Fruit fly (Drosophila melanogaster): Measurements from ENCODE around the gene wkd.

wkd gene

dm6 chr3R:11623025-11623424 is 41.6 kb downstream of the wkd start, which contains the start of gene CG14711 (continued):
- peak; percentile 60 for TF ChIP-seq fu2 (GFP tag; optimal IDR thresholded peaks at IDR 0.05)
- TF ChIP-seq Tbp (GFP tag; optimal IDR thresholded peaks at IDR 0.05): no peak
- TF ChIP-seq CG17912 (GFP tag; optimal IDR thresholded peaks at IDR 0.05): peak; percentile 65
- TF ChIP-seq Camta (GFP tag; optimal IDR thresholded peaks at IDR 0.05): peak; percentile 70
- TF ChIP-seq pan (optimal IDR thresholded peaks at IDR 0.05): no peak
- peak in 1 of 2 experiments; percentile 86 for TF ChIP-seq pan (GFP tag; optimal IDR thresholded peaks at IDR 0.05 in 1 of 2, IDR thresholded peaks at IDR 0.05 in 1 of 2)
- TF ChIP-seq CG9932 (GFP tag; IDR thresholded peaks at IDR 0.05): peak; percentile 92
- TF ChIP-seq CG10321 (GFP tag; IDR thresholded peaks at IDR 0.05): peak; percentile 30; the same call in 1 of the 2 replicates
- no peak for TF ChIP-seq da (GFP tag; optimal IDR thresholded peaks at IDR 0.05)
- TF ChIP-seq ap (GFP tag; IDR thresholded peaks at IDR 0.05): peak; percentile 79
- no peak for TF ChIP-seq fd64A (GFP tag; optimal IDR thresholded peaks at IDR 0.05)
- peak; percentile 91 for TF ChIP-seq YL-1 (GFP tag; optimal IDR thresholded peaks at IDR 0.05)
- peak; percentile 33 for TF ChIP-seq CG4707 (GFP tag; optimal IDR thresholded peaks at IDR 0.05)
- TF ChIP-seq Fer1 (GFP tag; optimal IDR thresholded peaks at IDR 0.05): peak; percentile 88
- TF ChIP-seq Atf3 (GFP tag; optimal IDR thresholded peaks at IDR 0.05): peak; percentile 10
- TF ChIP-seq cato (GFP tag; optimal IDR thresholded peaks at IDR 0.05; ENCODE audit: borderline replicate concordance): peak; percentile 72
- TF ChIP-seq CG1233 (GFP tag; optimal IDR thresholded peaks at IDR 0.05): peak; percentile 84
- peak; percentile 85 for TF ChIP-seq sob (GFP tag; IDR thresholded peaks at IDR 0.05)
- TF ChIP-seq dm (GFP tag; optimal IDR thresholded peaks at IDR 0.05): peak; percentile 22
- no peak for TF ChIP-seq Doc2 (GFP tag; IDR thresholded peaks at IDR 0.05)
- TF ChIP-seq H2.0 (GFP tag; IDR thresholded peaks at IDR 0.05): peak; percentile 86
- peak; percentile 67 for TF ChIP-seq zfh2 (GFP tag; optimal IDR thresholded peaks at IDR 0.05)
- peak; percentile 97 for TF ChIP-seq sens (GFP tag)
- TF ChIP-seq mirr (GFP tag; optimal IDR thresholded peaks at IDR 0.05): peak; percentile 58
- TF ChIP-seq CG2889 (GFP tag; IDR thresholded peaks at IDR 0.05): peak; percentile 78
- TF ChIP-seq H15 (GFP tag; IDR thresholded peaks at IDR 0.05): peak; percentile 78
- TF ChIP-seq caup (GFP tag; optimal IDR thresholded peaks at IDR 0.05; ENCODE audit: severe bottlenecking): peak; percentile 83
- peak; percentile 98 for TF ChIP-seq CG18764 (GFP tag; optimal IDR thresholded peaks at IDR 0.05)
- TF ChIP-seq CG32772 (GFP tag; IDR thresholded peaks at IDR 0.05): peak; percentile 83
- TF ChIP-seq Six4 (GFP tag; optimal IDR thresholded peaks at IDR 0.05): peak; percentile 81
- peak; percentile 74; the same call in 1 of the 3 replicates for TF ChIP-seq gce (GFP tag; IDR thresholded peaks at IDR 0.05)
- TF ChIP-seq E2f2 (GFP tag; IDR thresholded peaks at IDR 0.05): peak; percentile 81
- TF ChIP-seq CG3407 (GFP tag; optimal IDR thresholded peaks at IDR 0.05): peak; percentile 62
- peak; percentile 52 for TF ChIP-seq Atf-2 (GFP tag; optimal IDR thresholded peaks at IDR 0.05)
- TF ChIP-seq MESR4 (GFP tag; optimal IDR thresholded peaks at IDR 0.05): peak; percentile 64
- peak; percentile 69 for TF ChIP-seq Lhr (GFP tag; optimal IDR thresholded peaks at IDR 0.05)
- peak; percentile 63; the same call in 1 of the 2 replicates for TF ChIP-seq tna (GFP tag; IDR thresholded peaks at IDR 0.05; ENCODE audit: partially characterized antibody)
- peak; percentile 26 for TF ChIP-seq ac (GFP tag; optimal IDR thresholded peaks at IDR 0.05)
- TF ChIP-seq CG6683 (GFP tag; optimal IDR thresholded peaks at IDR 0.05): peak; percentile 72
- peak; percentile 96 for TF ChIP-seq MBD-R2 (GFP tag; IDR thresholded peaks at IDR 0.05)
- TF ChIP-seq Bgb (GFP tag; IDR thresholded peaks at IDR 0.05; ENCODE audit: partially characterized antibody): peak; percentile 58
- TF ChIP-seq CG16863 (GFP tag; optimal IDR thresholded peaks at IDR 0.05): peak; percentile 67
- TF ChIP-seq kah (GFP tag; optimal IDR thresholded peaks at IDR 0.05): peak; percentile 56
- TF ChIP-seq CG10274 (GFP tag; optimal IDR thresholded peaks at IDR 0.05): peak; percentile 0
- TF ChIP-seq Fer2 (tag; optimal IDR thresholded peaks at IDR 0.05): peak; percentile 75
- TF ChIP-seq CG3847 (GFP tag; IDR thresholded peaks at IDR 0.05): peak; percentile 87
- TF ChIP-seq ERR (GFP tag; optimal IDR thresholded peaks at IDR 0.05): no peak
- TF ChIP-seq CG1792 (GFP tag; optimal IDR thresholded peaks at IDR 0.05): peak; percentile 41
- TF ChIP-seq phol (tag; optimal IDR thresholded peaks at IDR 0.05): peak; percentile 88
- peak; percentile 79 for TF ChIP-seq Meics (GFP tag; optimal IDR thresholded peaks at IDR 0.05)
- peak; percentile 44; the same call in 1 of the 2 replicates for TF ChIP-seq CG1024 (GFP tag; IDR thresholded peaks at IDR 0.05)
- peak; percentile 57 for TF ChIP-seq CrebB (tag; optimal IDR thresholded peaks at IDR 0.05)

All from whole organism, embryonic.